Fruit fly (Drosophila melanogaster) whole organism, wandering third instar larva: ENCODE data around the gene CG5282.

Experiments used
- CG9705 ChIP-seq: fragments of 200-800 bp; sonication (Bioruptor generic); optimal IDR thresholded peaks from 2 replicates; lab custom pipeline; 2018; ENCODE audit warnings: missing biosample characterization, mild to moderate bottlenecking, missing genetic modification characterization
- Dif ChIP-seq: fragments of 200-275, 200-300 bp; sonication (Bioruptor generic); optimal IDR thresholded peaks from 2 replicates; lab custom pipeline; 2018; ENCODE audit warnings: missing biosample characterization, missing genetic modification characterization; ENCODE audit not compliant: partially characterized antibody
- Jra ChIP-seq: sonication (Bioruptor generic); optimal IDR thresholded peaks from 2 replicates; lab custom pipeline; 2016; ENCODE audit warnings: missing biosample characterization, missing genetic modification characterization
- br ChIP-seq: fragments of 200-800 bp; sonication (Bioruptor generic); optimal IDR thresholded peaks from 2 replicates; lab custom pipeline; 2016; ENCODE audit warnings: missing biosample characterization, missing genetic modification characterization
- brk ChIP-seq: fragments of 200-800 bp; sonication (Bioruptor generic); optimal IDR thresholded peaks from 2 replicates; lab custom pipeline; 2016; ENCODE audit warnings: missing biosample characterization, mild to moderate bottlenecking, missing genetic modification characterization
- dsf ChIP-seq: sonication (Bioruptor generic); optimal IDR thresholded peaks from 2 replicates; lab custom pipeline; 2016; ENCODE audit warnings: missing biosample characterization, missing genetic modification characterization, borderline replicate concordance
- ey ChIP-seq: fragments of 200-800 bp; sonication (Bioruptor generic); optimal IDR thresholded peaks from 2 replicates; lab custom pipeline; 2016; ENCODE audit warnings: missing biosample characterization, missing genetic modification characterization
- h ChIP-seq: fragments of 200-800 bp; sonication (Bioruptor generic); optimal IDR thresholded peaks from 3 replicates; lab custom pipeline; 2016; ENCODE audit warnings: missing biosample characterization, mild to moderate bottlenecking, missing genetic modification characterization
- pan ChIP-seq: fragments of >200 bp; optimal IDR thresholded peaks from 2 replicates; lab custom pipeline; 2017
- sage ChIP-seq: fragments of 200-800 bp; sonication (Bioruptor generic); optimal IDR thresholded peaks from 2 replicates; lab custom pipeline; 2016; ENCODE audit warnings: missing biosample characterization, mild to moderate bottlenecking, missing genetic modification characterization
- tai ChIP-seq: sonication (Bioruptor generic); optimal IDR thresholded peaks from 2 replicates; lab custom pipeline; 2016; ENCODE audit warnings: missing biosample characterization, missing genetic modification characterization

DNA sequence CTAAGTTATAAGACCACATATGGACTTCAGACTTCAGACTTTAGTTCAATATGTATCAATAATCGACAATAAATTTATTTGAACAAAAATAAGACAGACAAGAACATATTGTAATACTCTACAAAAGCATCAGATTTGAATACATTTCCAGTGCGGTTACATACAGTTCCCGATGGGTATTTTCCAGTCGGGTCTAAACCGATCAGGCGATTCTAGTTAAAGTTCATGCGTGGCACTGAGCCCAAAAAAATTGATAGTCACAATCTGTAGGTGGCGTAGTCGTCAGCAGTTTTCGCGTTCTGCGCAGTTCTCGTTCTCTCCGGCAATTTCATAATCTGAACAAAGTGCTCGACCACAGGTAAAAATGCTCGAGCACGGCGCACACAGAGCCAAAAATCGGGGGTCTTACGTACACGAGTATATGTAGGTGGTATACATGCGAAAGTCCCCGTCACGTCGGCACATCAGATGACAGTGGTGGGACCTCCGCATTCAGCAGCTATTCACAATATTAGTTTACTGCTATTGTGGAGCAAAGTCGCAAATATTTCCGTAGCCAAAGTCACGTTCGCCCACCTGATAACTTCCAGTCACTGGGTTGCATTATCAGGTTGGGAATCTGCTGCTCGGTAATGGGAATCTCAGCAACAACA, 30.5 kb downstream of the CG5282 start:
- TF ChIP-seq tai (GFP tag; lab: Kevin White, UChicago) (no peak), h (GFP tag; lab: Kevin White, UChicago) (peak; percentile 68), brk (GFP tag; lab: Kevin White, UChicago) (peak; percentile 29), ey (peak; percentile 54), Jra (GFP tag; lab: Kevin White, UChicago) (no peak), CG9705 (GFP tag; lab: Kevin White, UChicago) (no peak), dsf (no peak), Dif (GFP tag; lab: Kevin White, UChicago) (no peak), pan (lab: Kevin White, UChicago) (no peak), sage (GFP tag; lab: Kevin White, UChicago) (no peak), br (GFP tag; lab: Kevin White, UChicago) (peak; percentile 53)
